Fruit fly (Drosophila melanogaster) Kc167 (cell line): Measurements from ENCODE around the gene CG14420.

Source experiments
- Myc ChIP-seq: fragments of >200 bp; optimal IDR thresholded peaks from 2 replicates; lab custom pipeline; 2017; ENCODE audit warnings: missing external identifiers
- h ChIP-seq: fragments of >200 bp; optimal IDR thresholded peaks from 3 replicates; lab custom pipeline; 2018; ENCODE audit warnings: missing external identifiers

DNA sequence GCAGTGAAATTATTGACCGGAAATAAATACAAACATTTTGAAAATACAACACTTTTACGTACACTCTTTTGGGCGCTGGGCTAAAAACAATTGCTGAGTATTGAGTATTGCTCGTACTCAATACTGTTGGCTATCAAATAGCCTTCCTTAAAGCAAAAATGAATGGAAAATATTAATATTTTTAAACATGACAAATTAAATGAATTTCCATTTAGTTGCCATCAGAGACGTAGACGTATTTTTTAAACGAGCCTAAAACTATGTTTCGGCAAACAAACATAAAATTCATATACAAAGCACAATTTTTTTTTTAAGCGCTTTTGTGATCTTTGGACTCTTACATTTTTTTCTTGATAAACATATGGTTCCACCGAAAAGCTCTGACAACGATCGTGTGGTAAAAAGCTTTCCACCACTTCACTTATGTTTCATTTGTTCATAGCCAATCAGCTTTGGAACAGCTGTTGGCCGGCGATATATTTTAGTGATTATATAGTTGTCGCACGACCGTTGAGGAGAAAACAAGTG, 9.0 kb downstream of the CG14420 start, which contains the start of gene CG3603:
- TF ChIP-seq h: no peak
- no peak for TF ChIP-seq Myc
